Worm (Caenorhabditis elegans): ENCODE results near the gene Y60C6A.1.

ce11 chrV:4820601-4821000, 37.2 kb downstream of the Y60C6A.1 start:
- TF ChIP-seq mdl-1 (tag; optimal IDR thresholded peaks at IDR 0.05): peak in 1 of 2 experiments; percentile 22
- no peak for TF ChIP-seq ztf-11 (tag; optimal IDR thresholded peaks at IDR 0.05)
- TF ChIP-seq zag-1 (tag; optimal IDR thresholded peaks at IDR 0.05): no peak
- no peak for TF ChIP-seq blmp-1 (tag; optimal IDR thresholded peaks at IDR 0.05; ENCODE audit: insufficient read depth)
- TF ChIP-seq sma-3 (GFP tag; optimal IDR thresholded peaks at IDR 0.05): no peak
- no peak for TF ChIP-seq unc-62 (GFP tag; optimal IDR thresholded peaks at IDR 0.05)
- no peak for TF ChIP-seq ztf-1 (GFP tag; conservative IDR thresholded peaks at IDR 0.05)
- no peak for TF ChIP-seq snpc-4 (tag; optimal IDR thresholded peaks at IDR 0.05)
- no peak for TF ChIP-seq nhr-6 (tag; optimal IDR thresholded peaks at IDR 0.05)
- TF ChIP-seq ZK546.5 (tag; optimal IDR thresholded peaks at IDR 0.05): no peak
- TF ChIP-seq fos-1 (tag; optimal IDR thresholded peaks at IDR 0.05): peak; percentile 15
- no peak for TF ChIP-seq nhr-11 (tag; optimal IDR thresholded peaks at IDR 0.05)
- no peak for TF ChIP-seq nhr-10 (tag; optimal IDR thresholded peaks at IDR 0.05)

Measured in whole organism, L2 larva.